Worm (Caenorhabditis elegans): ENCODE data around the gene srd-36.

srd-36 gene

DNA sequence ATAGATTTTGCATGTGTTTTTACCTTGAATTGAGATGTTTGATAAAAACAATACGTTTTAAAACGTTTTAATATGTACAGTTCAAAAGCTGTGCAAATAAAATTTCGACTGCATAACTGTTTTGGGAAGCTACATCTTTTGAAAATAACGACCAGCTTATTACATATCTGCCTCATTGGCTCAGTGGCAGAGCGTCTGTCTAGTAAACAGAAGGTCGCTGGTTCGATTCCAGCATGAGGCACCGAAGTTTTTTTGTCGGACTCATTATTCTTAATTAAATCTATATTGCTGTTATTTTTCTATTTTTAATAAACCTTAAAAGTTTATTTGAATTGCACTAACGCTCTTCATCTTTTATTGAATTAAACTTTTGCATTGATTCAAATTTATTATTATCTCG lies 1.5 kb downstream of the srd-36 start:
- TF ChIP-seq daf-16 (GFP tag; optimal IDR thresholded peaks at IDR 0.05) (peak in 1 of 2 experiments; percentile 54), daf-16 (tag; optimal IDR thresholded peaks at IDR 0.05) (no peak), F26F4.8 (GFP tag; conservative IDR thresholded peaks at IDR 0.05) (0 out of 2 replicates have a peak, but pooled peaks have one; percentile 54), vab-7 (GFP tag; IDR thresholded peaks at IDR 0.05) (0 out of 2 replicates have a peak, but pooled peaks have one; percentile 18), lir-3 (tag; optimal IDR thresholded peaks at IDR 0.05) (peak; percentile 5), pqm-1 (tag; optimal IDR thresholded peaks at IDR 0.05) (no peak), lim-7 (GFP tag; IDR thresholded peaks at IDR 0.05) (peak; percentile 47; the same call in 1 of the 2 replicates)

DNA sequence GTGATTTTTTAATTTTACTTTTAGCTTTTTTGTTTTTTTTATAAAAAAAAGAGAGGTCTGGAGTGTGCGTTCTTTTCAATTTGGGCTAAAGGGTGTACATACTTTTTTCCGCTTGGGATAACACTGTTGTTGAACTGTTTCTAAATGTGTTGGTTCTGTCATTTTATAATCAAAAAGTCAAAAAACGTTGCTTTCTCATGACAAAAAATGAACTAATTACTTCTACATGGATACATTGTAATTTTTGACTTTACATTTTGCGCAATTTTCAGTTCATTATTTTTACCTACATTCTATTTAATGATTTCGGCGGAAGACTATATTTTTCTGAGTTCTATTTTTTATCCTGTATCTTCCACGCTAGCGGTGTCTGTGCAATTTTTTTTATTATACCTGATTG lies 3.1 kb downstream of the srd-36 start, which contains the start of gene srd-38:
Gene srd-38 (plus strand): TSS at position 301 of the 400 bp plus-strand sequence.
- TF ChIP-seq zag-1 (tag; optimal IDR thresholded peaks at IDR 0.05) (no peak), aha-1 (tag) (no peak), nhr-102 (tag; optimal IDR thresholded peaks at IDR 0.05) (no peak), dmd-6 (GFP tag; IDR thresholded peaks at IDR 0.05) (no peak), tag-97 (GFP tag; IDR thresholded peaks at IDR 0.05) (no peak), Y75B8A.6 (GFP tag; IDR thresholded peaks at IDR 0.05) (no peak), gei-8 (GFP tag; optimal IDR thresholded peaks at IDR 0.05) (no peak), zfp-2 (tag; optimal IDR thresholded peaks at IDR 0.05) (no peak), nhr-28 (tag; optimal IDR thresholded peaks at IDR 0.05) (no peak), rbr-2 (tag; optimal IDR thresholded peaks at IDR 0.05) (no peak), nhr-77 (tag; optimal IDR thresholded peaks at IDR 0.05) (no peak), vab-7 (GFP tag; IDR thresholded peaks at IDR 0.05) (no peak), egl-43 (GFP tag; IDR thresholded peaks at IDR 0.05) (no peak), hlh-11 (tag; optimal IDR thresholded peaks at IDR 0.05) (no peak), duxl-1 (tag; optimal IDR thresholded peaks at IDR 0.05; ENCODE audit: poor library complexity) (no peak)

DNA sequence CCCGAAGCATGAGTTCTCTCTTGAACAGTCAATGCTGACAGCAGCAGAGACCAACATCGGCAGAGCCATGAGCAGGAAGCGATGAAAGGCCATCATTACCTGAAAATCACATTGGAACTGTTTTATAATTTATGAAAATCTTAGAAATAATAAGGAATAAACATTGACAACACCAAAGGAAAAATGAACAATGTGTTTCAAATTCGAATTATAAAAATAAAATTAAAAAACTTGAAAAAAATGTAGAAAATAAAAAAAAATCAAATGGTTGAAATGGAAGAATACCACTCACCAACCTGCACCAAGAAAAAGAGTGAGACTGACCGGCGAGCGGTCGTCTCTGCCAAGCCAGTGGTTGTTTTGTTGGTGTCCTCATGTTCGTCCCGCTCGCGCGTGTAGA lies 4.0 kb downstream of the srd-36 start, which contains the start of gene R04D3.3:
Gene R04D3.3 (minus strand): TSS at position 101 of the 400 bp plus-strand sequence.
- TF ChIP-seq rbr-2 (tag; optimal IDR thresholded peaks at IDR 0.05), result no peak
- peak in 1 of 2 experiments; percentile 53 for TF ChIP-seq unc-62 (GFP tag; optimal IDR thresholded peaks at IDR 0.05 in 1 of 2)
- no peak for TF ChIP-seq unc-62 (tag; optimal IDR thresholded peaks at IDR 0.05)

DNA sequence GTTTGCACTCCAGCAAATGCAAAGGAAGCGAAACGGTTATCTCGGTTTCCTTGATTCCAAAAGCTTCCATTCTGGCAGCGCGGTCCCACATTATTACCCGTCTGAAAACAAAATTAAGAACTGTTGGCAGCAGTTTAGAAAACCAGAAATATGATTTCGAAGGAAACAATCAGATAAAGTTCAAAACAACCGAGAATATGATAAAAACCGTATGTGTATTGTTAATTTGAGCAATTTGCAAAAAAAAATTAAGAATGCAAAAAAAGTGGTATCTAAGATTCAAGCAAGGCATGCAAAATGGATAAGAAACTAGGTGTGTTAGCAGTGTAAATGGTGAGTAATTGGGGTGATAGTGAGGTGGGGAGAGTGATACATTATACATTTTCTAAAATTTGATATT lies 5.9 kb downstream of the srd-36 start, which contains the start of gene R04D3.4:
Gene R04D3.4 (minus strand): TSS at position 101 of the 400 bp plus-strand sequence.
- TF ChIP-seq duxl-1 (tag; optimal IDR thresholded peaks at IDR 0.05; ENCODE audit: poor library complexity) (no peak), D1046.2 (GFP tag; IDR thresholded peaks at IDR 0.05) (no peak), daf-19 (GFP tag; conservative IDR thresholded peaks at IDR 0.05) (no peak), nhr-41 (GFP tag; IDR thresholded peaks at IDR 0.05) (no peak), nhr-42 (GFP tag; IDR thresholded peaks at IDR 0.05) (no peak), lir-3 (tag; optimal IDR thresholded peaks at IDR 0.05) (no peak), zip-2 (tag; optimal IDR thresholded peaks at IDR 0.05) (no peak), daf-16 (GFP tag; optimal IDR thresholded peaks at IDR 0.05) (no peak), daf-16 (tag; optimal IDR thresholded peaks at IDR 0.05) (no peak), mxl-3 (GFP tag; optimal IDR thresholded peaks at IDR 0.05) (no peak), madf-9 (GFP tag; conservative IDR thresholded peaks at IDR 0.05) (no peak), R02D3.7 (tag; optimal IDR thresholded peaks at IDR 0.05) (no peak), nhr-111 (GFP tag; optimal IDR thresholded peaks at IDR 0.05) (no peak), unc-39 (tag; optimal IDR thresholded peaks at IDR 0.05) (no peak), hlh-11 (tag; optimal IDR thresholded peaks at IDR 0.05) (no peak)

- TF ChIP-seq vab-7 (GFP tag; IDR thresholded peaks at IDR 0.05) (no peak), daf-19 (GFP tag; conservative IDR thresholded peaks at IDR 0.05) (no peak), hlh-11 (tag; optimal IDR thresholded peaks at IDR 0.05) (no peak), zfp-3 (GFP tag; conservative IDR thresholded peaks at IDR 0.05) (no peak), aha-1 (tag) (no peak), F37D6.2 (tag; optimal IDR thresholded peaks at IDR 0.05) (no peak), Y5F2A.4 (GFP tag; optimal IDR thresholded peaks at IDR 0.05) (no peak), Y105C5A.15 (GFP tag; IDR thresholded peaks at IDR 0.05) (no peak), nhr-76 (tag; optimal IDR thresholded peaks at IDR 0.05) (no peak), ces-1 (GFP tag; optimal IDR thresholded peaks at IDR 0.05) (no peak), daf-16 (GFP tag; optimal IDR thresholded peaks at IDR 0.05) (no peak), daf-16 (tag; optimal IDR thresholded peaks at IDR 0.05) (no peak)
These were observed 8.0 kb downstream of the srd-36 start, which contains the start of gene R04D3.2 for ce11 chrX:13286533-13286932. Gene R04D3.2, minus strand, starts transcription at chrX:13286633.

Measured in whole organism, L4 larva.